Worm (Caenorhabditis elegans): Measurements from ENCODE around the gene ddo-1.
A peak's percentile ranks its signal among the peaks of the same experiment; 100 is the strongest.

ddo-1 gene

DNA sequence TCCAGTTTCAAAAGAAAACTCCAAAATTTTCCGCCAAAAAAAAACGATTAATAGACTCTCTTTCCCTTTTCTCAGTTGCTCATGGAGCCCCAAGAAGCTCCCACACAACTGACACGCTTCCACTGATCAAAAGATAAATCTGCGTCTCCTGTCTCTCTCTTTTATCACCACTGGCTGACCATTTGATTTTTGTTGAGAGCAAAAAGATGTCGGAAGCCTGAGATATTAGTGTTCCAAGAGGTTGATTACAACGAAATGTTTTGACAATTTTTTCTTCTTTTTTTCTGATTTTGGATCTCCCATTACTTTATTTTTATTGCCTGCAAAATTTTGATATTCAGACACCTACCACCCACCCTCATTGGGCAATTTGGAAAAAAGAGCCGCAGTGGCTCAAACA, 44.5 kb downstream of the ddo-1 start, which contains the start of gene twk-42:
Gene twk-42 (minus strand): TSS at position 101 of the 400 bp plus-strand sequence.
- TF ChIP-seq mes-2 (tag; optimal IDR thresholded peaks at IDR 0.05; ENCODE audit: poor library complexity, severe bottlenecking) (no peak), nhr-6 (tag; optimal IDR thresholded peaks at IDR 0.05) (no peak), ztf-11 (tag; optimal IDR thresholded peaks at IDR 0.05) (no peak), zfp-3 (GFP tag; conservative IDR thresholded peaks at IDR 0.05) (no peak), php-3 (GFP tag; IDR thresholded peaks at IDR 0.05) (no peak), daf-19 (GFP tag; conservative IDR thresholded peaks at IDR 0.05) (no peak), T20F7.1 (GFP tag; optimal IDR thresholded peaks at IDR 0.05) (no peak), nhr-11 (tag; optimal IDR thresholded peaks at IDR 0.05) (no peak), arid-1 (GFP tag; conservative IDR thresholded peaks at IDR 0.05) (no peak), daf-16 (GFP tag; optimal IDR thresholded peaks at IDR 0.05) (no peak), daf-16 (tag; optimal IDR thresholded peaks at IDR 0.05) (no peak), ceh-32 (tag; optimal IDR thresholded peaks at IDR 0.05; ENCODE audit: poor library complexity) (no peak), madf-5 (GFP tag; IDR thresholded peaks at IDR 0.05) (no peak), lin-39 (tag; optimal IDR thresholded peaks at IDR 0.05) (no peak), nhr-77 (tag; optimal IDR thresholded peaks at IDR 0.05) (no peak), zag-1 (tag; optimal IDR thresholded peaks at IDR 0.05) (no peak), ceh-62 (tag; optimal IDR thresholded peaks at IDR 0.05) (no peak), nhr-111 (GFP tag; optimal IDR thresholded peaks at IDR 0.05) (no peak), cey-2 (tag; optimal IDR thresholded peaks at IDR 0.05; ENCODE audit: borderline replicate concordance, insufficient read depth) (no peak)

DNA sequence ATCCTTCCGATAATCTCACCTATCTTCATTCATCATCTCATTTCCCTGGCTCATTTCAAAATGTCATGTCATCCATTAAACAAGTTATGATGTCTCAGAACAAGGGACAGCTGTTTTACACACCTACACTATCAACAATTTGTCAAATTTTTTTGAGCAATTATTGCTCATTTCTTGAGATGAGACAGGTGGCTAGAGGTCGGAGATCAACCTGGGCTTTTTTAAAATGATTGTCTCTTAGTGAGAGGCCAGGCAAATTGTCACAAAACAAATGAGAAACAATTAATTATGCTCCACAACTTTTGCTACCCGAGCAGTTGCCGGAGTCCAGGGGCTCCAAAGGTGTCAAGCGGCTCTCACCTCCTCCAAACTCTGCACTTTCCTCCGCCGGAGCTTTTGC, 48.3 kb downstream of the ddo-1 start:
- TF ChIP-seq T26A8.4 (GFP tag; IDR thresholded peaks at IDR 0.05) (no peak), hlh-11 (tag; optimal IDR thresholded peaks at IDR 0.05) (peak; percentile 38), snpc-1.2 (GFP tag; IDR thresholded peaks at IDR 0.05) (no peak), unc-62 (GFP tag; optimal IDR thresholded peaks at IDR 0.05 in 1 of 2) (peak in 1 of 2 experiments; percentile 96), unc-62 (tag; optimal IDR thresholded peaks at IDR 0.05) (no peak), nhr-28 (tag; optimal IDR thresholded peaks at IDR 0.05) (no peak), gei-8 (GFP tag; optimal IDR thresholded peaks at IDR 0.05) (no peak), F37D6.2 (tag; optimal IDR thresholded peaks at IDR 0.05) (no peak), daf-16 (GFP tag; optimal IDR thresholded peaks at IDR 0.05) (peak in 1 of 2 experiments; percentile 40), daf-16 (tag; optimal IDR thresholded peaks at IDR 0.05) (no peak), ceh-20 (GFP tag; IDR thresholded peaks at IDR 0.05) (0 out of 2 replicates have a peak, but pooled peaks have one; percentile 29), spr-1 (tag; optimal IDR thresholded peaks at IDR 0.05) (no peak), nhr-76 (tag; optimal IDR thresholded peaks at IDR 0.05) (no peak), mxl-2 (GFP tag; conservative IDR thresholded peaks at IDR 0.05) (no peak), ztf-11 (tag; optimal IDR thresholded peaks at IDR 0.05) (no peak), ZK546.5 (tag; optimal IDR thresholded peaks at IDR 0.05) (no peak), R02D3.7 (tag; optimal IDR thresholded peaks at IDR 0.05) (no peak), nhr-102 (tag; optimal IDR thresholded peaks at IDR 0.05) (no peak), nhr-11 (tag; optimal IDR thresholded peaks at IDR 0.05) (peak; percentile 60), dve-1 (tag; optimal IDR thresholded peaks at IDR 0.05; ENCODE audit: insufficient read depth) (no peak), lin-29 (GFP tag; IDR thresholded peaks at IDR 0.05) (no peak)

DNA sequence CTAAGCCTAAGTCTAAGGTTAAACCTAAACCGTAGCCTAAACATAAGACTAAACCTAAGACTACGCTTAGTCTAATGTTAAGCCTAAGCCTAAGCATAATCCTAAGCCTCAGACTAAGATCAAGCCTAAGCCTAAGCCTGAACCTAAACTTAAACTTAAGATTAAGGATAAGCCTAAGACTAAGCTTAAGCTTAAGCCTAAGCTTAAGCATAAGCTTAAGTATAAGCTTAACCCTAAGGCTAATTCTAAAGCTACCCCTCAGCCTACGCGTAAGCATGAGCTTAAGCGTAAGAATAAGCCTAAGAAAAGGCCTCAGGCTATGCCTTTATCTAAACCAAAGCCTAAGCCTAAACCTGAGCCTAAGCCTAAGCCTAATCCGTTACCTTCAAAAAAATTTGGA, 48.7 kb downstream of the ddo-1 start:
- TF ChIP-seq dmd-9 (GFP tag; IDR thresholded peaks at IDR 0.05), result no peak
- no peak for TF ChIP-seq fos-1 (tag; optimal IDR thresholded peaks at IDR 0.05)
- TF ChIP-seq ama-1 (optimal IDR thresholded peaks at IDR 0.05), result no peak
- TF ChIP-seq madf-5 (GFP tag; IDR thresholded peaks at IDR 0.05), result no peak
- no peak for TF ChIP-seq snpc-4 (tag; optimal IDR thresholded peaks at IDR 0.05)
- no peak for TF ChIP-seq mep-1 (tag; optimal IDR thresholded peaks at IDR 0.05)
- no peak for TF ChIP-seq nhr-48 (tag; optimal IDR thresholded peaks at IDR 0.05)
- TF ChIP-seq fkh-10 (GFP tag; optimal IDR thresholded peaks at IDR 0.05), result no peak
- no peak for TF ChIP-seq unc-130 (GFP tag; optimal IDR thresholded peaks at IDR 0.05)
- TF ChIP-seq daf-12 (tag; optimal IDR thresholded peaks at IDR 0.05), result no peak
- no peak for TF ChIP-seq zip-11 (GFP tag; IDR thresholded peaks at IDR 0.05)
- TF ChIP-seq lin-1 (GFP tag; IDR thresholded peaks at IDR 0.05), result no peak
- TF ChIP-seq arid-1 (GFP tag; conservative IDR thresholded peaks at IDR 0.05), result no peak
- TF ChIP-seq zfp-3 (GFP tag; conservative IDR thresholded peaks at IDR 0.05), result no peak
- TF ChIP-seq jun-1 (tag; optimal IDR thresholded peaks at IDR 0.05), result no peak
- no peak for TF ChIP-seq nhr-237 (tag; optimal IDR thresholded peaks at IDR 0.05)

All from whole organism, L4 larva.